Worm (Caenorhabditis elegans) whole organism, L4/young adult: ENCODE results near the gene C05C12.5.

Experiments used
- W03F9.2 ChIP-seq: fragments of 150-350 bp; optimal IDR thresholded peaks from 2 replicates; lab custom pipeline; 2014; ENCODE audit warnings: missing biosample characterization, missing genetic modification characterization
- dao-5 ChIP-seq: sonication (generic microtip); optimal IDR thresholded peaks from 2 replicates; lab custom pipeline; 2016; ENCODE audit warnings: missing genotype, missing genetic modification characterization, moderate library complexity, missing compliant biosample characterization
- him-1 ChIP-seq: sonication (generic microtip); optimal IDR thresholded peaks from 2 replicates; lab custom pipeline; 2016; ENCODE audit warnings: missing genotype, missing genetic modification reagents, missing genetic modification characterization, missing compliant biosample characterization

- TF ChIP-seq dao-5 (tag; lab: Kevin White, UChicago) (no peak), him-1 (tag; lab: Kevin White, UChicago) (no peak), W03F9.2 (tag; lab: Kevin White, UChicago) (no peak)
Observed at ce11 chrIV:11271262-11271661, 10.3 kb upstream of the C05C12.5 start, which contains the start of gene nhr-7.
